Fruit fly (Drosophila melanogaster) whole organism, embryonic: Measurements from ENCODE around the gene Wdr33.
A peak's percentile ranks its signal among the peaks of the same experiment; 100 is the strongest.

ENCODE experiments used
- Atf6 ChIP-seq: fragments of 200-800 bp; sonication (Bioruptor generic); IDR thresholded peaks from 2 replicates; pipeline ENCODE4 v1.3.6; 2022; ENCODE audit warnings: missing biosample characterization, missing genetic modification characterization
- CG10366 ChIP-seq: fragments of 200-800 bp; sonication (Bioruptor generic); IDR thresholded peaks from 2 replicates; pipeline ENCODE4 v1.3.6; 2022; ENCODE audit warnings: missing biosample characterization, missing genetic modification characterization
- CG10462 ChIP-seq: fragments of 200-800 bp; sonication (Bioruptor generic); optimal IDR thresholded peaks from 2 replicates; lab custom pipeline; 2016; ENCODE audit warnings: missing biosample characterization, missing genetic modification characterization
- CG10654 ChIP-seq: fragments of 200-800 bp; sonication (Bioruptor generic); optimal IDR thresholded peaks from 2 replicates; lab custom pipeline; 2016; ENCODE audit warnings: missing biosample characterization, missing genetic modification characterization
- CG11085 ChIP-seq: fragments of 200-800 bp; sonication (Bioruptor generic); IDR thresholded peaks from 2 replicates; pipeline ENCODE4 v1.3.6; 2022; ENCODE audit warnings: missing biosample characterization, missing genetic modification characterization
- CG11456 ChIP-seq: fragments of 200-800 bp; sonication (Bioruptor generic); IDR thresholded peaks from 3 replicates; pipeline ENCODE4 v1.3.6; 2022; ENCODE audit warnings: missing biosample characterization, missing genetic modification characterization
- CG11723 ChIP-seq: fragments of 200-800 bp; sonication (Bioruptor generic); optimal IDR thresholded peaks from 2 replicates; lab custom pipeline; 2017; ENCODE audit warnings: missing biosample characterization, mild to moderate bottlenecking, missing genetic modification characterization
- CG12155 ChIP-seq: fragments of 200-800 bp; sonication (Bioruptor generic); optimal IDR thresholded peaks from 3 replicates; lab custom pipeline; 2016; ENCODE audit warnings: missing biosample characterization, missing genetic modification characterization
- CG13123 ChIP-seq: fragments of 200-800 bp; sonication (Bioruptor generic); optimal IDR thresholded peaks from 2 replicates; lab custom pipeline; 2016; ENCODE audit warnings: missing biosample characterization, missing genetic modification characterization
- CG14014 ChIP-seq: fragments of 200-800 bp; sonication (Bioruptor generic); IDR thresholded peaks from 2 replicates; pipeline ENCODE4 v1.3.6; 2022; ENCODE audit warnings: missing biosample characterization, missing genetic modification characterization
- CG14441 ChIP-seq: fragments of 200-800 bp; sonication (Bioruptor generic); IDR thresholded peaks from 2 replicates; pipeline ENCODE4 v1.3.6; 2022; ENCODE audit warnings: missing biosample characterization, missing genetic modification characterization
- CG15696 ChIP-seq: fragments of 200-800 bp; sonication (Bioruptor generic); optimal IDR thresholded peaks from 2 replicates; lab custom pipeline; 2019; ENCODE audit warnings: missing biosample characterization, mild to moderate bottlenecking, missing genetic modification characterization, moderate library complexity
- CG17385 ChIP-seq: fragments of 200-800 bp; sonication (Bioruptor generic); optimal IDR thresholded peaks from 3 replicates; lab custom pipeline; 2018; ENCODE audit warnings: missing biosample characterization, mild to moderate bottlenecking, missing genetic modification characterization
- CG17829 ChIP-seq: fragments of 200-800 bp; optimal IDR thresholded peaks from 2 replicates; lab custom pipeline; 2019; ENCODE audit warnings: missing biosample characterization, mild to moderate bottlenecking, missing genetic modification characterization, moderate library complexity
- CG18764 ChIP-seq: fragments of 200-800 bp; sonication (Bioruptor generic); optimal IDR thresholded peaks from 3 replicates; lab custom pipeline; 2016; ENCODE audit warnings: missing biosample characterization, missing genetic modification characterization
- CG31224 ChIP-seq: fragments of 200-800 bp; sonication (Bioruptor generic); IDR thresholded peaks from 2 replicates; pipeline ENCODE4 v1.3.6; 2022; ENCODE audit warnings: missing biosample characterization, missing genetic modification characterization
- CG31441 ChIP-seq: fragments of 200-800 bp; sonication (Bioruptor generic); IDR thresholded peaks from 2 replicates; pipeline ENCODE4 v1.3.6; 2022; ENCODE audit warnings: missing biosample characterization, missing genetic modification characterization
- CG4328 ChIP-seq: fragments of 200-800 bp; sonication (Bioruptor generic); optimal IDR thresholded peaks from 3 replicates; lab custom pipeline; 2017; ENCODE audit warnings: missing biosample characterization, missing genetic modification reagents, missing genetic modification characterization
- CG4404 ChIP-seq: fragments of 200-800 bp; sonication (Bioruptor generic); IDR thresholded peaks from 2 replicates; pipeline ENCODE4 v1.3.6; 2022; ENCODE audit warnings: missing biosample characterization, missing genetic modification characterization
- CG4707 ChIP-seq: fragments of 200-800 bp; sonication (Bioruptor generic); optimal IDR thresholded peaks from 2 replicates; lab custom pipeline; 2018; ENCODE audit warnings: missing biosample characterization, mild to moderate bottlenecking, missing genetic modification characterization, moderate library complexity
- CG7987 ChIP-seq: fragments of 200-800 bp; sonication (Bioruptor generic); optimal IDR thresholded peaks from 2 replicates; lab custom pipeline; 2018; ENCODE audit warnings: missing biosample characterization, mild to moderate bottlenecking, missing genetic modification characterization, moderate library complexity
- CG8359 ChIP-seq: fragments of 200-800 bp; sonication (Bioruptor generic); optimal IDR thresholded peaks from 2 replicates; lab custom pipeline; 2017; ENCODE audit warnings: missing biosample characterization, mild to moderate bottlenecking, missing genetic modification characterization, borderline replicate concordance
- CTCF ChIP-seq: fragments of 200-800 bp; sonication (Bioruptor generic); optimal IDR thresholded peaks from 2 replicates; lab custom pipeline; 2017; ENCODE audit warnings: missing biosample characterization, mild to moderate bottlenecking, missing genetic modification characterization, moderate library complexity
- Doc2 ChIP-seq: fragments of 200-800 bp; sonication (Bioruptor generic); IDR thresholded peaks from 2 replicates; pipeline ENCODE4 v1.3.6; 2022; ENCODE audit warnings: missing biosample characterization, missing genetic modification characterization
- Fer1 ChIP-seq: fragments of 200-800 bp; sonication (Bioruptor generic); optimal IDR thresholded peaks from 2 replicates; lab custom pipeline; 2017; ENCODE audit warnings: missing biosample characterization, mild to moderate bottlenecking, missing genetic modification characterization
- Gsc ChIP-seq: fragments of 200-800 bp; sonication (Bioruptor generic); IDR thresholded peaks from 2 replicates; pipeline ENCODE4 v1.3.6; 2022; ENCODE audit warnings: missing biosample characterization, missing genetic modification characterization
- Hr78 ChIP-seq, 2 experiments: fragments of 200-800 bp in 1 of 2; fragments of >200 bp in 1 of 2; sonication (Bioruptor generic) in 1 of 2; optimal IDR thresholded peaks; 2 replicates each; lab custom pipeline; 2017 to 2019; ENCODE audit warnings: missing biosample characterization in 2 of 2, missing genetic modification characterization in 2 of 2, mild to moderate bottlenecking in 1 of 2, moderate library complexity in 1 of 2
- Max ChIP-seq: fragments of 200-800 bp; sonication (Bioruptor generic); optimal IDR thresholded peaks from 2 replicates; lab custom pipeline; 2016; ENCODE audit warnings: missing biosample characterization, mild to moderate bottlenecking, missing genetic modification characterization
- NK7.1 ChIP-seq: fragments of 200-800 bp; sonication (Bioruptor generic); optimal IDR thresholded peaks from 3 replicates; lab custom pipeline; 2016; ENCODE audit warnings: missing biosample characterization, missing genetic modification characterization
- Neu2 ChIP-seq: fragments of 200-800 bp; sonication (Bioruptor generic); optimal IDR thresholded peaks from 3 replicates; lab custom pipeline; 2016; ENCODE audit warnings: missing biosample characterization, missing genetic modification characterization, borderline replicate concordance
- Sox100B ChIP-seq: fragments of 200-800 bp; sonication (Bioruptor generic); optimal IDR thresholded peaks from 3 replicates; lab custom pipeline; 2018; ENCODE audit warnings: missing biosample characterization, mild to moderate bottlenecking, missing genetic modification characterization
- TFAM ChIP-seq: fragments of 200-800 bp; sonication (Bioruptor generic); optimal IDR thresholded peaks from 2 replicates; lab custom pipeline; 2017; ENCODE audit warnings: missing biosample characterization, missing genetic modification characterization, inconsistent platforms
- ash1 ChIP-seq: fragments of 200-800 bp; sonication (Bioruptor generic); optimal IDR thresholded peaks from 2 replicates; lab custom pipeline; 2018; ENCODE audit warnings: missing biosample characterization, mild to moderate bottlenecking, missing genetic modification characterization
- ato ChIP-seq: fragments of 200-800 bp; sonication (Bioruptor generic); IDR thresholded peaks from 2 replicates; pipeline ENCODE4 v1.3.6; 2022; ENCODE audit warnings: missing biosample characterization, missing genetic modification characterization; ENCODE audit not compliant: partially characterized antibody
- cad ChIP-seq: fragments of >200 bp; optimal IDR thresholded peaks from 2 replicates; lab custom pipeline; 2017; ENCODE audit warnings: missing biosample characterization, missing genetic modification characterization
- crc ChIP-seq: fragments of 200-800 bp; sonication (Bioruptor generic); optimal IDR thresholded peaks from 2 replicates; lab custom pipeline; 2016; ENCODE audit warnings: missing biosample characterization, missing genetic modification characterization
- cwo ChIP-seq: fragments of 200-800 bp; sonication (Bioruptor generic); optimal IDR thresholded peaks from 3 replicates; lab custom pipeline; 2017; ENCODE audit warnings: missing biosample characterization, missing genetic modification characterization, mild to moderate bottlenecking, moderate library complexity, missing genetic modification reagents
- ftz-f1 ChIP-seq: fragments of 200-800 bp; sonication (Bioruptor generic); optimal IDR thresholded peaks from 2 replicates; lab custom pipeline; 2016; ENCODE audit warnings: missing biosample characterization, missing genetic modification characterization
- fu2 ChIP-seq: fragments of 200-800 bp; sonication (Bioruptor generic); optimal IDR thresholded peaks from 2 replicates; lab custom pipeline; 2016; ENCODE audit warnings: missing biosample characterization, missing genetic modification characterization
- h ChIP-seq: fragments of >200 bp; optimal IDR thresholded peaks from 2 replicates; lab custom pipeline; 2017
- kni ChIP-seq: fragments of 200-800 bp; sonication (Bioruptor generic); optimal IDR thresholded peaks from 3 replicates; lab custom pipeline; 2017; ENCODE audit warnings: mild to moderate bottlenecking, missing biosample characterization, missing genetic modification reagents, missing genetic modification characterization
- pfk ChIP-seq: fragments of 200-800 bp; sonication (Bioruptor generic); optimal IDR thresholded peaks from 2 replicates; lab custom pipeline; 2018; ENCODE audit warnings: missing biosample characterization, mild to moderate bottlenecking, missing genetic modification characterization, moderate library complexity
- run ChIP-seq: fragments of 200-800 bp; sonication (Bioruptor generic); optimal IDR thresholded peaks from 3 replicates; lab custom pipeline; 2018; ENCODE audit warnings: missing biosample characterization, mild to moderate bottlenecking, missing genetic modification characterization
- schlank ChIP-seq: fragments of 200-800 bp; sonication (Bioruptor generic); optimal IDR thresholded peaks from 2 replicates; lab custom pipeline; 2018; ENCODE audit warnings: missing biosample characterization, mild to moderate bottlenecking, missing genetic modification characterization
- scrt ChIP-seq: fragments of 200-800 bp; sonication (Bioruptor generic); optimal IDR thresholded peaks from 2 replicates; lab custom pipeline; 2018; ENCODE audit warnings: missing biosample characterization, mild to moderate bottlenecking, missing genetic modification characterization, moderate library complexity
- sd ChIP-seq: fragments of 200-800 bp; sonication (Bioruptor generic); optimal IDR thresholded peaks from 3 replicates; lab custom pipeline; 2018; ENCODE audit warnings: missing biosample characterization, mild to moderate bottlenecking, missing genetic modification characterization, moderate library complexity
- slp2 ChIP-seq: fragments of 200-800 bp; sonication (Bioruptor generic); optimal IDR thresholded peaks from 2 replicates; lab custom pipeline; 2016; ENCODE audit warnings: missing biosample characterization, missing genetic modification characterization
- sna ChIP-seq: fragments of 200-800 bp; sonication (Bioruptor generic); IDR thresholded peaks from 2 replicates; pipeline ENCODE4 v1.3.6; 2022; ENCODE audit warnings: missing biosample characterization, missing genetic modification characterization; ENCODE audit not compliant: partially characterized antibody
- tin ChIP-seq: fragments of 200-800 bp; sonication (Bioruptor generic); optimal IDR thresholded peaks from 3 replicates; lab custom pipeline; 2016; ENCODE audit warnings: missing biosample characterization, missing genetic modification characterization
- unc-4 ChIP-seq: fragments of 200-800 bp; sonication (Bioruptor generic); IDR thresholded peaks from 2 replicates; pipeline ENCODE4 v1.3.6; 2022; ENCODE audit warnings: missing biosample characterization, missing genetic modification characterization; ENCODE audit not compliant: partially characterized antibody

Wdr33 gene

DNA sequence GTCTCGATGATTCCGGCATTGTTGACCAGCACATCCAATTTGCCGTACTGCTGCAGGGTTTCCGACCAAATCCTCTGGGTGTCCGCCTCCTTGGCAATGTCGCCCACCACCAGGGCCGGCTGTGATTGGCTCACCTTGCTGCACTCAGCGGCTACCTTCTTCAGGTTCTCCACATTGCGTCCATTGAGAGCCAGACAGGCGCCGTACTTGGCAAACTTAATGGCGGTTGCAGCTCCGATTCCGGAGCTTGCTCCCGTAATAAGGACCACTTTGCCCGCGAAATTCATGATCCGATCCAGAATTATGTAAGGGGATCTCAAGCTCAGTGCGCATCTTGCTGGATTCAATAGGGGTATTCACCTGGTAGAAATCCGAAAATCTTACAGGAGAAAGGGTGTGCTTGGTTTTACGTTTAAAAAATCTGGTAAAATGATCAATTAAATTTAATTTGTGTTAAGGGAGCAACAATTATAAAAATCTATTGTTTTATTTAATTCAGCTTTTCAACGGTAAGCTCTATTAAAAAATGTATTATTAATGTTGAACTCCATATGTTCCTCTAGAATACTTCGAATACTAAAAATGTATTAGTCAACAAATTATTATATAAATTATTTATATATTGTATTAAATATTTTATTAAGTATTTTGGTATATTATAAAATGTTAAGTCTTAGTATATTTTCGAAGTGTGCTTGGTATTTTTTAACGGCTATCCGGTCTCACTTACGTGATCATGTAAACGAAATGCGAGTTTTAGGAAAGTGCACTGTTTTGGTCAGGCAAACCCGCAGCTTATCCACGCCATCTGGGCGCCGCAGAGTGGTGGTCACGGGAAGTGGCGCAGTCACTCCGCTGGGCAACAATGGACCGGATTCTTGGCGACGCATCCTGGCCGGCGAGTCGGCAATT is 23.7 kb upstream of the Wdr33 start, which contains the start of the genes CG31548 and CG12170 (continued):
- TF ChIP-seq Max (GFP tag; lab: Kevin White, UChicago) (no peak), CG11723 (GFP tag; lab: Kevin White, UChicago) (no peak), tin (peak; percentile 29), schlank (tag; lab: Kevin White, UChicago) (no peak), CG11456 (no peak), Neu2 (GFP tag; lab: Kevin White, UChicago) (no peak), CG31224 (GFP tag; lab: Robert Waterston, UW) (no peak), sd (tag; lab: Kevin White, UChicago) (no peak), Gsc (GFP tag; lab: Robert Waterston, UW) (no peak), CG14014 (peak; percentile 46; the same call in 1 of the 2 replicates), ash1 (GFP tag; lab: Kevin White, UChicago) (no peak), CG11085 (GFP tag; lab: Robert Waterston, UW) (no peak), Atf6 (GFP tag; lab: Robert Waterston, UW) (peak; percentile 39; the same call in 1 of the 2 replicates), CG10654 (GFP tag; lab: Kevin White, UChicago) (peak; percentile 30), Doc2 (GFP tag; lab: Robert Waterston, UW) (no peak), CG8359 (no peak), CG14441 (no peak), CG10366 (GFP tag; lab: Robert Waterston, UW) (peak; percentile 40), ato (GFP tag; lab: Robert Waterston, UW) (no peak), Hr78 (GFP tag; optimal IDR thresholded peaks at IDR 0.05; lab: Kevin White, UChicago) (no peak), CG4328 (GFP tag; lab: Kevin White, UChicago) (no peak), CG7987 (GFP tag; lab: Kevin White, UChicago) (no peak), CG15696 (tag; lab: Kevin White, UChicago) (no peak), sna (GFP tag; lab: Robert Waterston, UW) (0 out of 2 replicates have a peak, but pooled peaks have one; percentile 23), CG4404 (GFP tag; lab: Robert Waterston, UW) (no peak), scrt (no peak), cwo (GFP tag; lab: Kevin White, UChicago) (no peak), slp2 (no peak), ftz-f1 (GFP tag; lab: Kevin White, UChicago) (no peak), cad (GFP tag; lab: Kevin White, UChicago) (no peak), CG17385 (GFP tag; lab: Kevin White, UChicago) (no peak), pfk (GFP tag; lab: Kevin White, UChicago) (no peak), CTCF (GFP tag; lab: Kevin White, UChicago) (no peak), TFAM (no peak), unc-4 (no peak), CG17829 (tag; lab: Kevin White, UChicago) (peak; percentile 62), CG31441 (peak; percentile 68), CG18764 (GFP tag; lab: Kevin White, UChicago) (peak; percentile 42), kni (no peak), Sox100B (GFP tag; lab: Kevin White, UChicago) (no peak), CG4707 (GFP tag; lab: Kevin White, UChicago) (no peak), CG12155 (peak; percentile 31), CG10462 (GFP tag; lab: Kevin White, UChicago) (peak; percentile 39), CG13123 (no peak), run (no peak), crc (GFP tag; lab: Kevin White, UChicago) (no peak), fu2 (GFP tag; lab: Kevin White, UChicago) (no peak), Fer1 (GFP tag; lab: Kevin White, UChicago) (peak; percentile 41), NK7.1 (GFP tag; lab: Kevin White, UChicago) (no peak), h (lab: Kevin White, UChicago) (no peak)
